Worm (Caenorhabditis elegans): Measurements from ENCODE around the gene sru-42.
A peak's percentile ranks its signal among the peaks of the same experiment; 100 is the strongest.

The sru-42 gene

ce11 chrV:15685599-15685998 lies 35.3 kb downstream of the sru-42 start, which contains the start of gene nhr-196:
TSS of gene nhr-196 (plus strand) at chrV:15685716.
- TF ChIP-seq egl-13 (tag; optimal IDR thresholded peaks at IDR 0.05) = no peak
- TF ChIP-seq sox-4 (tag; optimal IDR thresholded peaks at IDR 0.05) = peak; percentile 58
- TF ChIP-seq elt-3 (tag; optimal IDR thresholded peaks at IDR 0.05) = no peak
- no peak for TF ChIP-seq nhr-76 (tag; optimal IDR thresholded peaks at IDR 0.05)
- TF ChIP-seq nhr-71 (tag; optimal IDR thresholded peaks at IDR 0.05) = peak; percentile 17
- peak; percentile 98 for TF ChIP-seq dsc-1 (tag; optimal IDR thresholded peaks at IDR 0.05)
- no peak for TF ChIP-seq ceh-63 (GFP tag; optimal IDR thresholded peaks at IDR 0.05)
- no peak for TF ChIP-seq nhr-90 (tag; optimal IDR thresholded peaks at IDR 0.05; ENCODE audit: poor library complexity)
- no peak for TF ChIP-seq isw-1 (GFP tag; IDR thresholded peaks at IDR 0.05)
- no peak for TF ChIP-seq ceh-82 (tag; optimal IDR thresholded peaks at IDR 0.05)
- TF ChIP-seq ets-5 (GFP tag; IDR thresholded peaks at IDR 0.05) = no peak
- TF ChIP-seq ztf-4 (tag; optimal IDR thresholded peaks at IDR 0.05) = no peak
- no peak for TF ChIP-seq zip-4 (GFP tag; optimal IDR thresholded peaks at IDR 0.05)
- TF ChIP-seq lin-13 (GFP tag; optimal IDR thresholded peaks at IDR 0.05) = no peak
- no peak for TF ChIP-seq jun-1 (tag; optimal IDR thresholded peaks at IDR 0.05)
- TF ChIP-seq snu-23 (GFP tag; optimal IDR thresholded peaks at IDR 0.05) = no peak
- peak; percentile 80 for TF ChIP-seq pax-3 (tag; optimal IDR thresholded peaks at IDR 0.05)
- TF ChIP-seq hlh-4 (tag; optimal IDR thresholded peaks at IDR 0.05) = no peak
- TF ChIP-seq ceh-90 (tag; optimal IDR thresholded peaks at IDR 0.05) = no peak
- TF ChIP-seq nhr-47 (tag; optimal IDR thresholded peaks at IDR 0.05) = peak; percentile 49
- TF ChIP-seq swsn-7 (tag; optimal IDR thresholded peaks at IDR 0.05) = no peak
- TF ChIP-seq efl-3 (GFP tag; optimal IDR thresholded peaks at IDR 0.05) = no peak
- no peak for TF ChIP-seq elt-2 (tag; optimal IDR thresholded peaks at IDR 0.05)
- TF ChIP-seq lsy-2 (tag; optimal IDR thresholded peaks at IDR 0.05) = no peak
- TF ChIP-seq irx-1 (tag; optimal IDR thresholded peaks at IDR 0.05) = no peak
- TF ChIP-seq fkh-4 (tag; optimal IDR thresholded peaks at IDR 0.05; ENCODE audit: borderline replicate concordance) = peak; percentile 24
- TF ChIP-seq ceh-88 (GFP tag; IDR thresholded peaks at IDR 0.05) = no peak
- TF ChIP-seq dpl-1 (GFP tag; optimal IDR thresholded peaks at IDR 0.05) = no peak
- TF ChIP-seq efl-1 (optimal IDR thresholded peaks at IDR 0.05) = no peak
- TF ChIP-seq efl-1 (GFP tag; optimal IDR thresholded peaks at IDR 0.05 in 1 of 2) = no peak
- TF ChIP-seq aha-1 (tag; optimal IDR thresholded peaks at IDR 0.05) = no peak
- TF ChIP-seq C34B4.2 (tag; optimal IDR thresholded peaks at IDR 0.05) = no peak
- peak; percentile 66 for TF ChIP-seq fkh-8 (tag; optimal IDR thresholded peaks at IDR 0.05)
- no peak for TF ChIP-seq nhr-11 (tag; optimal IDR thresholded peaks at IDR 0.05)
- TF ChIP-seq hpl-2 (GFP tag; optimal IDR thresholded peaks at IDR 0.05) = no peak
- no peak for TF ChIP-seq lin-39 (tag; optimal IDR thresholded peaks at IDR 0.05)
- no peak for TF ChIP-seq mep-1 (tag; optimal IDR thresholded peaks at IDR 0.05)

- no peak for TF ChIP-seq alr-1 (tag; optimal IDR thresholded peaks at IDR 0.05; ENCODE audit: borderline replicate concordance)
- TF ChIP-seq nhr-76 (tag; optimal IDR thresholded peaks at IDR 0.05) = no peak
- no peak for TF ChIP-seq isw-1 (GFP tag; IDR thresholded peaks at IDR 0.05)
- no peak for TF ChIP-seq nhr-90 (tag; optimal IDR thresholded peaks at IDR 0.05; ENCODE audit: poor library complexity)
- no peak for TF ChIP-seq nhr-85 (tag)
- TF ChIP-seq vab-15 (tag; optimal IDR thresholded peaks at IDR 0.05) = no peak
- TF ChIP-seq hpl-2 (GFP tag; optimal IDR thresholded peaks at IDR 0.05) = no peak
- TF ChIP-seq nhr-11 (tag; optimal IDR thresholded peaks at IDR 0.05) = no peak
- TF ChIP-seq sox-4 (tag; optimal IDR thresholded peaks at IDR 0.05) = no peak
- TF ChIP-seq egl-13 (tag; optimal IDR thresholded peaks at IDR 0.05) = no peak
- no peak for TF ChIP-seq ceh-63 (GFP tag; optimal IDR thresholded peaks at IDR 0.05)
- no peak for TF ChIP-seq mef-2 (tag; optimal IDR thresholded peaks at IDR 0.05)
- no peak for TF ChIP-seq dpl-1 (GFP tag; optimal IDR thresholded peaks at IDR 0.05)
- no peak for TF ChIP-seq zag-1 (tag; optimal IDR thresholded peaks at IDR 0.05)
- TF ChIP-seq ets-5 (GFP tag; IDR thresholded peaks at IDR 0.05) = no peak
- no peak for TF ChIP-seq mep-1 (tag; optimal IDR thresholded peaks at IDR 0.05)
- no peak for TF ChIP-seq mab-9 (GFP tag; IDR thresholded peaks at IDR 0.05)
- no peak for TF ChIP-seq irx-1 (tag; optimal IDR thresholded peaks at IDR 0.05)
- no peak for TF ChIP-seq jun-1 (tag; optimal IDR thresholded peaks at IDR 0.05)
- TF ChIP-seq aly-2 (tag; optimal IDR thresholded peaks at IDR 0.05) = no peak
These were observed 37.4 kb downstream of the sru-42 start, which contains the start of gene nhr-197 for ce11 chrV:15687660-15688059. TSS of gene nhr-197 (plus strand) at chrV:15687960.

Measured in whole organism, L1 larva.